Fruit fly (Drosophila melanogaster) whole organism, embryonic: ENCODE data around the gene CG14277.

Source experiments
- Ada2b ChIP-seq: fragments of 200-800 bp; sonication (Bioruptor generic); IDR thresholded peaks from 2 replicates; pipeline ENCODE4 v1.3.6; 2022; ENCODE audit warnings: missing biosample characterization, missing genetic modification characterization
- CG10209 ChIP-seq: fragments of 200-800 bp; sonication (Bioruptor generic); optimal IDR thresholded peaks from 3 replicates; lab custom pipeline; 2017; ENCODE audit warnings: missing biosample characterization, mild to moderate bottlenecking, missing genetic modification characterization, missing genetic modification reagents
- CG1024 ChIP-seq: fragments of 200-800 bp; sonication (Bioruptor generic); IDR thresholded peaks from 2 replicates; pipeline ENCODE4 v1.3.6; 2022; ENCODE audit warnings: missing biosample characterization, missing genetic modification characterization
- CG10979 ChIP-seq: fragments of 200-800 bp; sonication (Bioruptor generic); optimal IDR thresholded peaks from 2 replicates; lab custom pipeline; 2018; ENCODE audit warnings: missing biosample characterization, mild to moderate bottlenecking, missing genetic modification characterization, moderate library complexity
- CG13123 ChIP-seq: fragments of 200-800 bp; sonication (Bioruptor generic); optimal IDR thresholded peaks from 2 replicates; lab custom pipeline; 2016; ENCODE audit warnings: missing biosample characterization, missing genetic modification characterization
- CG13296 ChIP-seq: fragments of 200-800 bp; sonication (Bioruptor generic); optimal IDR thresholded peaks from 3 replicates; lab custom pipeline; 2018; ENCODE audit warnings: missing biosample characterization, mild to moderate bottlenecking, missing genetic modification characterization
- CG15514 ChIP-seq: fragments of 200-800 bp; sonication (Bioruptor generic); optimal IDR thresholded peaks from 3 replicates; lab custom pipeline; 2017; ENCODE audit warnings: missing biosample characterization, missing genetic modification characterization, mild to moderate bottlenecking, moderate library complexity, missing genetic modification reagents
- CG15696 ChIP-seq: fragments of 200-800 bp; sonication (Bioruptor generic); optimal IDR thresholded peaks from 2 replicates; lab custom pipeline; 2019; ENCODE audit warnings: missing biosample characterization, mild to moderate bottlenecking, missing genetic modification characterization, moderate library complexity
- CG16813 ChIP-seq: fragments of 200-800 bp; sonication (Bioruptor generic); IDR thresholded peaks from 3 replicates; pipeline ENCODE4 v1.3.6; 2022; ENCODE audit warnings: missing biosample characterization, missing genetic modification characterization; ENCODE audit not compliant: partially characterized antibody
- CG17328 ChIP-seq: fragments of 200-800 bp; sonication (Bioruptor generic); IDR thresholded peaks from 2 replicates; pipeline ENCODE4 v1.3.6; 2022; ENCODE audit warnings: missing biosample characterization, missing genetic modification characterization
- CG17359 ChIP-seq: fragments of 200-800 bp; sonication (Bioruptor generic); optimal IDR thresholded peaks from 3 replicates; lab custom pipeline; 2018; ENCODE audit warnings: missing biosample characterization, mild to moderate bottlenecking, missing genetic modification characterization, moderate library complexity
- CG17802 ChIP-seq: fragments of 200-800 bp; sonication (Bioruptor generic); optimal IDR thresholded peaks from 2 replicates; lab custom pipeline; 2018; ENCODE audit warnings: missing biosample characterization, mild to moderate bottlenecking, missing genetic modification characterization, moderate library complexity
- CG2129 ChIP-seq: fragments of 200-800 bp; sonication (Bioruptor generic); IDR thresholded peaks from 2 replicates; pipeline ENCODE4 v1.3.6; 2022; ENCODE audit warnings: missing biosample characterization, missing genetic modification characterization; ENCODE audit not compliant: partially characterized antibody
- CG2199 ChIP-seq: fragments of 200-800 bp; sonication (Bioruptor generic); IDR thresholded peaks from 3 replicates; pipeline ENCODE4 v1.3.6; 2022; ENCODE audit warnings: missing biosample characterization, missing genetic modification characterization
- CG2678 ChIP-seq: fragments of 200-800 bp; sonication (Bioruptor generic); optimal IDR thresholded peaks from 3 replicates; lab custom pipeline; 2019; ENCODE audit warnings: missing biosample characterization, mild to moderate bottlenecking, missing genetic modification characterization, moderate library complexity
- CG2712 ChIP-seq: fragments of 200-800 bp; optimal IDR thresholded peaks from 3 replicates; lab custom pipeline; 2019; ENCODE audit warnings: missing biosample characterization, mild to moderate bottlenecking, missing genetic modification characterization, moderate library complexity
- CG31441 ChIP-seq: fragments of 200-800 bp; sonication (Bioruptor generic); IDR thresholded peaks from 2 replicates; pipeline ENCODE4 v1.3.6; 2022; ENCODE audit warnings: missing biosample characterization, missing genetic modification characterization
- CG34422 ChIP-seq: fragments of 200-800 bp; sonication (Bioruptor generic); IDR thresholded peaks from 3 replicates; pipeline ENCODE4 v1.3.6; 2022; ENCODE audit warnings: missing biosample characterization, missing genetic modification characterization
- CG4424 ChIP-seq: fragments of 200-800 bp; sonication (Bioruptor generic); optimal IDR thresholded peaks from 3 replicates; lab custom pipeline; 2016; ENCODE audit warnings: missing biosample characterization, missing genetic modification characterization
- CG6689 ChIP-seq: fragments of 200-800 bp; sonication (Bioruptor generic); IDR thresholded peaks from 2 replicates; pipeline ENCODE4 v1.3.6; 2022; ENCODE audit warnings: missing biosample characterization, missing genetic modification characterization
- CG7839 ChIP-seq: fragments of 200-800 bp; sonication (Bioruptor generic); optimal IDR thresholded peaks from 3 replicates; lab custom pipeline; 2018; ENCODE audit warnings: missing biosample characterization, mild to moderate bottlenecking, missing genetic modification characterization, moderate library complexity
- D ChIP-seq, 2 experiments: fragments of 200-800 bp in 1 of 2; fragments of >200 bp in 1 of 2; sonication (Bioruptor generic) in 1 of 2; optimal IDR thresholded peaks; 2 replicates in 1 of 2; 3 replicates in 1 of 2; lab custom pipeline; 2017; ENCODE audit warnings: mild to moderate bottlenecking in 1 of 2, missing biosample characterization in 1 of 2, missing genetic modification characterization in 1 of 2, missing genetic modification reagents in 1 of 2
- D19A ChIP-seq: fragments of 200-800 bp; optimal IDR thresholded peaks from 3 replicates; lab custom pipeline; 2019; ENCODE audit warnings: missing biosample characterization, mild to moderate bottlenecking, missing genetic modification characterization, moderate library complexity
- Dbx ChIP-seq: fragments of 200-800 bp; sonication (Bioruptor generic); IDR thresholded peaks from 3 replicates; pipeline ENCODE4 v1.3.6; 2022; ENCODE audit warnings: missing biosample characterization, missing genetic modification characterization
- Drgx ChIP-seq: fragments of 200-800 bp; sonication (Bioruptor generic); IDR thresholded peaks from 2 replicates; pipeline ENCODE4 v1.3.6; 2022; ENCODE audit warnings: missing biosample characterization, missing genetic modification characterization
- Ets65A ChIP-seq: fragments of 200-800 bp; sonication (Bioruptor generic); peaks from one replicate; lab custom pipeline; 2016; ENCODE audit warnings: missing biosample characterization, missing genetic modification characterization
- H2.0 ChIP-seq: fragments of 200-800 bp; sonication (Bioruptor generic); IDR thresholded peaks from 2 replicates; pipeline ENCODE4 v1.3.6; 2022; ENCODE audit warnings: missing biosample characterization, missing genetic modification characterization
- HLHmδ ChIP-seq: fragments of 200-800 bp; sonication (Bioruptor generic); optimal IDR thresholded peaks from 2 replicates; lab custom pipeline; 2018; ENCODE audit warnings: missing biosample characterization, mild to moderate bottlenecking, missing genetic modification characterization, moderate library complexity
- Hsf ChIP-seq: fragments of 200-800 bp; sonication (Bioruptor generic); optimal IDR thresholded peaks from 3 replicates; lab custom pipeline; 2016; ENCODE audit warnings: missing biosample characterization, missing genetic modification characterization
- Side ChIP-seq: fragments of 200-800 bp; sonication (Bioruptor generic); optimal IDR thresholded peaks from 2 replicates; lab custom pipeline; 2016; ENCODE audit warnings: missing biosample characterization, missing genetic modification characterization
- Sin3A ChIP-seq: fragments of >200 bp; optimal IDR thresholded peaks from 2 replicates; lab custom pipeline; 2018
- amos ChIP-seq: fragments of 200-800 bp; sonication (Bioruptor generic); IDR thresholded peaks from 2 replicates; pipeline ENCODE4 v1.3.6; 2022; ENCODE audit warnings: missing biosample characterization, missing genetic modification characterization; ENCODE audit not compliant: partially characterized antibody
- dmrt11E ChIP-seq: fragments of 200-800 bp; sonication (Bioruptor generic); optimal IDR thresholded peaks from 3 replicates; lab custom pipeline; 2018; ENCODE audit warnings: missing biosample characterization, mild to moderate bottlenecking, missing genetic modification characterization, moderate library complexity
- dmrt99B ChIP-seq: fragments of 200-800 bp; sonication (Bioruptor generic); optimal IDR thresholded peaks from 2 replicates; lab custom pipeline; 2018; ENCODE audit warnings: missing biosample characterization, mild to moderate bottlenecking, missing genetic modification characterization, moderate library complexity
- dysf ChIP-seq: fragments of 200-800 bp; sonication (Bioruptor generic); IDR thresholded peaks from 3 replicates; pipeline ENCODE4 v1.3.6; 2022; ENCODE audit warnings: missing biosample characterization, missing genetic modification characterization
- fd3F ChIP-seq: fragments of 200-800 bp; sonication (Bioruptor generic); optimal IDR thresholded peaks from 2 replicates; lab custom pipeline; 2018; ENCODE audit warnings: missing biosample characterization, mild to moderate bottlenecking, missing genetic modification characterization, moderate library complexity
- fd96Cb ChIP-seq: fragments of 200-800 bp; sonication (Bioruptor generic); optimal IDR thresholded peaks from 2 replicates; lab custom pipeline; 2018; ENCODE audit warnings: missing biosample characterization, mild to moderate bottlenecking, missing genetic modification characterization, moderate library complexity
- grau ChIP-seq: fragments of 200-800 bp; optimal IDR thresholded peaks from 3 replicates; lab custom pipeline; 2019; ENCODE audit warnings: missing biosample characterization, mild to moderate bottlenecking, missing genetic modification characterization, moderate library complexity
- gsb ChIP-seq: fragments of 200-800 bp; sonication (Bioruptor generic); IDR thresholded peaks from 2 replicates; pipeline ENCODE4 v1.3.6; 2022; ENCODE audit warnings: missing biosample characterization, missing genetic modification characterization
- hkb ChIP-seq, 2 experiments: fragments of 200-800 bp in 1 of 2; fragments of >200 bp in 1 of 2; sonication (Bioruptor generic) in 1 of 2; IDR thresholded peaks in 1 of 2; optimal IDR thresholded peaks in 1 of 2; 2 replicates each; pipeline versions ENCODE4 v1.3.6 to Lab custom; 2017 to 2022; ENCODE audit warnings: missing biosample characterization in 1 of 2, missing genetic modification characterization in 1 of 2
- lab ChIP-seq: fragments of 200-800 bp; sonication (Bioruptor generic); optimal IDR thresholded peaks from 3 replicates; lab custom pipeline; 2017; ENCODE audit warnings: missing biosample characterization, missing genetic modification characterization, mild to moderate bottlenecking, moderate library complexity, missing genetic modification reagents
- lbe ChIP-seq: fragments of 200-800 bp; sonication (Bioruptor generic); optimal IDR thresholded peaks from 2 replicates; lab custom pipeline; 2016; ENCODE audit warnings: missing biosample characterization, mild to moderate bottlenecking, missing genetic modification characterization
- psq ChIP-seq: fragments of 200-800 bp; sonication (Bioruptor generic); optimal IDR thresholded peaks from 2 replicates; lab custom pipeline; 2017; ENCODE audit warnings: missing biosample characterization, missing genetic modification characterization
- ranshi ChIP-seq: fragments of 200-800 bp; sonication (Bioruptor generic); IDR thresholded peaks from 2 replicates; pipeline ENCODE4 v1.3.6; 2022; ENCODE audit warnings: missing biosample characterization, missing genetic modification characterization
- sisA ChIP-seq: fragments of 200-800 bp; sonication (Bioruptor generic); IDR thresholded peaks from 2 replicates; pipeline ENCODE4 v1.3.6; 2022; ENCODE audit warnings: missing biosample characterization, missing genetic modification characterization
- trem ChIP-seq: fragments of 200-800 bp; optimal IDR thresholded peaks from 3 replicates; lab custom pipeline; 2019; ENCODE audit warnings: missing biosample characterization, mild to moderate bottlenecking, missing genetic modification characterization, moderate library complexity
- wek ChIP-seq: fragments of 200-800 bp; sonication (Bioruptor generic); optimal IDR thresholded peaks from 3 replicates; lab custom pipeline; 2018; ENCODE audit warnings: missing biosample characterization, mild to moderate bottlenecking, missing genetic modification characterization, moderate library complexity
- zfh1 ChIP-seq: fragments of 200-800 bp; sonication (Bioruptor generic); IDR thresholded peaks from 3 replicates; pipeline ENCODE4 v1.3.6; 2022; ENCODE audit warnings: missing biosample characterization, missing genetic modification characterization

The CG14277 gene

dm6 chr2L:8290653-8291233 lies 48.5 kb downstream of the CG14277 start (continued):
- TF ChIP-seq Sin3A (lab: Kevin White, UChicago): no peak
- TF ChIP-seq grau (tag; lab: Kevin White, UChicago): peak; percentile 76
- no peak for TF ChIP-seq hkb (optimal IDR thresholded peaks at IDR 0.05; lab: Kevin White, UChicago)
- peak; percentile 23; the same call in 1 of the 2 replicates for TF ChIP-seq hkb (GFP tag; IDR thresholded peaks at IDR 0.05; lab: Robert Waterston, UW)
- TF ChIP-seq CG15696 (tag; lab: Kevin White, UChicago): no peak
- TF ChIP-seq CG13296: no peak
- peak; percentile 36 for TF ChIP-seq CG2678 (tag; lab: Kevin White, UChicago)
- no peak for TF ChIP-seq CG10209 (GFP tag; lab: Kevin White, UChicago)
- peak; percentile 66 for TF ChIP-seq lbe
- TF ChIP-seq H2.0 (GFP tag; lab: Robert Waterston, UW): no peak
- peak; percentile 13; the same call in 1 of the 2 replicates for TF ChIP-seq CG17328 (GFP tag; lab: Robert Waterston, UW)
- TF ChIP-seq psq: no peak
- TF ChIP-seq CG2129 (GFP tag; lab: Robert Waterston, UW): no peak
- TF ChIP-seq lab (GFP tag; lab: Kevin White, UChicago): peak; percentile 27
- TF ChIP-seq dmrt99B (tag; lab: Kevin White, UChicago): peak; percentile 39
- peak; percentile 49; the same call in 1 of the 2 replicates for TF ChIP-seq amos (GFP tag; lab: Robert Waterston, UW)
- no peak for TF ChIP-seq CG1024
- peak; percentile 9 for TF ChIP-seq fd96Cb (tag; lab: Kevin White, UChicago)
- TF ChIP-seq Side: no peak
- TF ChIP-seq CG16813 (GFP tag; lab: Robert Waterston, UW): 0 out of 3 replicates have a peak, but pooled peaks have one; percentile 12
- 0 out of 3 replicates have a peak, but pooled peaks have one; percentile 22 for TF ChIP-seq zfh1 (GFP tag; lab: Robert Waterston, UW)
- no peak for TF ChIP-seq HLHmδ (GFP tag; lab: Kevin White, UChicago)
- no peak for TF ChIP-seq D19A
- peak; percentile 16 for TF ChIP-seq Hsf (GFP tag; lab: Kevin White, UChicago)
- 0 out of 3 replicates have a peak, but pooled peaks have one; percentile 62 for TF ChIP-seq CG2199
- TF ChIP-seq CG4424 (GFP tag; lab: Kevin White, UChicago): peak; percentile 9
- no peak for TF ChIP-seq CG17359 (tag; lab: Kevin White, UChicago)
- TF ChIP-seq CG2712 (tag; lab: Kevin White, UChicago): peak; percentile 37
- no peak for TF ChIP-seq fd3F (GFP tag; lab: Kevin White, UChicago)
- TF ChIP-seq Dbx (GFP tag; lab: Robert Waterston, UW): no peak
- peak; percentile 80 for TF ChIP-seq Drgx (GFP tag; lab: Robert Waterston, UW)
- no peak for TF ChIP-seq CG17802
- no peak for TF ChIP-seq trem (tag; lab: Kevin White, UChicago)
- TF ChIP-seq CG13123 (GFP tag; lab: Kevin White, UChicago): no peak
- TF ChIP-seq wek: no peak
- TF ChIP-seq ranshi (GFP tag; lab: Robert Waterston, UW): 0 out of 2 replicates have a peak, but pooled peaks have one; percentile 28
- TF ChIP-seq CG7839 (tag; lab: Kevin White, UChicago): peak; percentile 43
- TF ChIP-seq D (optimal IDR thresholded peaks at IDR 0.05; lab: Kevin White, UChicago): no peak
- peak; percentile 5 for TF ChIP-seq D (GFP tag; optimal IDR thresholded peaks at IDR 0.05; lab: Kevin White, UChicago)
- TF ChIP-seq CG10979 (tag; lab: Kevin White, UChicago): peak; percentile 39
- TF ChIP-seq CG31441 (GFP tag; lab: Robert Waterston, UW): 0 out of 2 replicates have a peak, but pooled peaks have one; percentile 32
- 0 out of 2 replicates have a peak, but pooled peaks have one; percentile 16 for TF ChIP-seq Ada2b
- 0 out of 3 replicates have a peak, but pooled peaks have one; percentile 43 for TF ChIP-seq CG34422
- no peak for TF ChIP-seq gsb
- peak; percentile 57; the same call in 1 of the 2 replicates for TF ChIP-seq sisA (GFP tag; lab: Robert Waterston, UW)
- no peak for TF ChIP-seq CG15514 (GFP tag; lab: Kevin White, UChicago)
- TF ChIP-seq dmrt11E: peak; percentile 39
- TF ChIP-seq Ets65A (GFP tag; lab: Kevin White, UChicago): peak; percentile 88
- TF ChIP-seq dysf (GFP tag; lab: Robert Waterston, UW): 0 out of 3 replicates have a peak, but pooled peaks have one; percentile 45
- peak; percentile 41; the same call in 1 of the 2 replicates for TF ChIP-seq CG6689
